Worm (Caenorhabditis elegans): ENCODE data around the gene C27D8.4.

DNA sequence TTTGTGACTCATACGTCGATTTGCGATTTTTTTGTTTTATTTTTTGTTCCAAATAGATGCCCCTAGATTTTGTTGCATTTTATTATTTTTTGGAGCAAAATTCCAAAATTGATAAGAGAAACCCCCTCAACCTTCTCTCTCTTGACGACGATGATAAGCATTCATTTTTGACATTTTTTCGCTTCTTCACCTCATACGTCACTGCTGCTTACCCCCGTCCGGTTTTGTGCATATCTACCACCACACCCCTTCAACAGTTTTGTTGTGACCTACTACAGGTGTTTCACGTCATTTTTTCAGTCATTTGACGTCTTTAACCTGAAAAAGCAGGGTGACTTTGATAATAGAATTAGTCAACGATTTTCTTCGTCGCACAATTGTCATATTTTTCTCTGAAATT, 5.0 kb upstream of the C27D8.4 start:
- TF ChIP-seq efl-1 (GFP tag; optimal IDR thresholded peaks at IDR 0.05) (no peak), nfyb-1 (GFP tag; IDR thresholded peaks at IDR 0.05) (no peak), Y79H2A.3 (GFP tag; conservative IDR thresholded peaks at IDR 0.05) (no peak), ceh-91 (GFP tag; IDR thresholded peaks at IDR 0.05) (no peak)

Data from whole organism, young adult.